Worm (Caenorhabditis elegans): ENCODE data around the gene C50C3.12.

- no peak for TF ChIP-seq pha-4 (GFP tag; IDR thresholded peaks at IDR 0.05)
- no peak for TF ChIP-seq pha-4 (tag; optimal IDR thresholded peaks at IDR 0.05)
- TF ChIP-seq hlh-11 (tag; optimal IDR thresholded peaks at IDR 0.05), result no peak
- TF ChIP-seq nhr-111 (GFP tag; optimal IDR thresholded peaks at IDR 0.05), result no peak
- TF ChIP-seq R02D3.7 (tag; optimal IDR thresholded peaks at IDR 0.05), result no peak
- no peak for TF ChIP-seq mep-1 (tag; optimal IDR thresholded peaks at IDR 0.05)
- TF ChIP-seq ceh-82 (tag; optimal IDR thresholded peaks at IDR 0.05), result no peak
- TF ChIP-seq madf-5 (GFP tag; IDR thresholded peaks at IDR 0.05), result no peak
- TF ChIP-seq lin-29 (GFP tag; IDR thresholded peaks at IDR 0.05), result no peak
- TF ChIP-seq Y5F2A.4 (GFP tag; optimal IDR thresholded peaks at IDR 0.05), result no peak
- no peak for TF ChIP-seq rbr-2 (tag; optimal IDR thresholded peaks at IDR 0.05)
- TF ChIP-seq unc-62 (GFP tag; optimal IDR thresholded peaks at IDR 0.05 in 1 of 2), result no peak
- no peak for TF ChIP-seq unc-62 (tag; optimal IDR thresholded peaks at IDR 0.05)
Measured at ce11 chrIII:8181581-8181980, 5.2 kb downstream of the C50C3.12 start, which contains the start of gene spc-2.

All from whole organism, L4 larva.